Worm (Caenorhabditis elegans) whole organism, L3 larva: ENCODE measurements around the gene C30F2.5.

Source experiments
- R02D3.7 ChIP-seq: fragments of 150-350 bp; optimal IDR thresholded peaks from 2 replicates; lab custom pipeline; 2014; ENCODE audit warnings: missing biosample characterization, missing genetic modification characterization
- ZK546.5 ChIP-seq: sonication (generic microtip); optimal IDR thresholded peaks from 2 replicates; lab custom pipeline; 2017; ENCODE audit warnings: missing biosample characterization, missing genetic modification characterization
- aly-2 ChIP-seq: fragments of 150-350 bp; optimal IDR thresholded peaks from 2 replicates; lab custom pipeline; 2014; ENCODE audit warnings: missing biosample characterization, missing genetic modification characterization
- ceh-28 ChIP-seq: fragments of 150-350 bp; optimal IDR thresholded peaks from 2 replicates; lab custom pipeline; 2014; ENCODE audit warnings: missing biosample characterization, missing genetic modification reagents, missing genetic modification characterization
- ceh-82 ChIP-seq: fragments of 150-350 bp; optimal IDR thresholded peaks from 2 replicates; lab custom pipeline; 2014; ENCODE audit warnings: missing biosample characterization, missing genetic modification characterization
- daf-12 ChIP-seq: fragments of 150-350 bp; optimal IDR thresholded peaks from 2 replicates; lab custom pipeline; 2014; ENCODE audit warnings: missing biosample characterization, missing genetic modification reagents, missing genetic modification characterization
- egl-27 ChIP-seq: sonication (generic microtip); optimal IDR thresholded peaks from 4 replicates; lab custom pipeline; 2017; ENCODE audit warnings: missing biosample characterization, missing genetic modification reagents, missing genetic modification characterization
- egl-5 ChIP-seq: fragments of 150-350 bp; optimal IDR thresholded peaks from 2 replicates; lab custom pipeline; 2017; ENCODE audit warnings: missing biosample characterization, missing genetic modification reagents, missing genetic modification characterization, inconsistent platforms
- elt-2 ChIP-seq: sonication (generic microtip); optimal IDR thresholded peaks from 2 replicates; lab custom pipeline; 2016; ENCODE audit warnings: missing genetic modification reagents, mild to moderate bottlenecking, missing genetic modification characterization, missing compliant biosample characterization
- elt-3 ChIP-seq, 3 experiments: fragments of 150-350 bp in 1 of 3; sonication (generic microtip) in 2 of 3; optimal IDR thresholded peaks; 2 replicates in 2 of 3; 4 replicates in 1 of 3; lab custom pipeline; 2014 to 2017; ENCODE audit warnings: missing biosample characterization in 3 of 3, missing genetic modification characterization in 3 of 3
- eor-1 ChIP-seq, 2 experiments: fragments of 150-350 bp; optimal IDR thresholded peaks; 2 replicates each; lab custom pipeline; 2014 to 2018; ENCODE audit warnings: missing biosample characterization in 2 of 2, missing genetic modification characterization in 2 of 2
- fkh-10 ChIP-seq: sonication (generic microtip); optimal IDR thresholded peaks from 2 replicates; lab custom pipeline; 2017; ENCODE audit warnings: missing biosample characterization, missing genetic modification reagents, missing genetic modification characterization
- fos-1 ChIP-seq: fragments of 150-350 bp; optimal IDR thresholded peaks from 2 replicates; lab custom pipeline; 2014; ENCODE audit warnings: missing biosample characterization, missing genetic modification characterization
- hmg-11 ChIP-seq: sonication (generic microtip); optimal IDR thresholded peaks from 2 replicates; lab custom pipeline; 2016; ENCODE audit warnings: missing genetic modification characterization, missing compliant biosample characterization
- lin-15B ChIP-seq: fragments of 150-350 bp; optimal IDR thresholded peaks from 2 replicates; lab custom pipeline; 2014; ENCODE audit warnings: missing biosample characterization, missing genetic modification characterization
- lin-39 ChIP-seq: fragments of 150-350 bp; optimal IDR thresholded peaks from 2 replicates; lab custom pipeline; 2018; ENCODE audit warnings: missing biosample characterization, missing genetic modification reagents, missing genetic modification characterization
- mml-1 ChIP-seq: fragments of 150-350 bp; sonication (generic microtip); optimal IDR thresholded peaks from 3 replicates; lab custom pipeline; 2014; ENCODE audit warnings: missing biosample characterization, missing genetic modification characterization
- nfya-1 ChIP-seq: sonication (generic microtip); optimal IDR thresholded peaks from 2 replicates; lab custom pipeline; 2017; ENCODE audit warnings: missing genetic modification characterization, mild to moderate bottlenecking, missing compliant biosample characterization, antibody characterized with exemption, moderate library complexity; ENCODE audit not compliant: insufficient read depth
- nhr-11 ChIP-seq: fragments of 150-350 bp; optimal IDR thresholded peaks from 2 replicates; lab custom pipeline; 2014; ENCODE audit warnings: missing biosample characterization, missing genetic modification characterization
- nhr-237 ChIP-seq: fragments of 150-350 bp; optimal IDR thresholded peaks from 2 replicates; lab custom pipeline; 2014; ENCODE audit warnings: missing biosample characterization, missing genetic modification characterization
- nhr-25 ChIP-seq: sonication (generic microtip); optimal IDR thresholded peaks from 2 replicates; lab custom pipeline; 2017; ENCODE audit warnings: missing biosample characterization, missing genetic modification characterization
- nhr-28 ChIP-seq: fragments of 150-350 bp; optimal IDR thresholded peaks from 2 replicates; lab custom pipeline; 2014; ENCODE audit warnings: missing biosample characterization, missing genetic modification characterization
- nhr-67 ChIP-seq: fragments of 150-350 bp; optimal IDR thresholded peaks from 2 replicates; lab custom pipeline; 2014; ENCODE audit warnings: missing biosample characterization, missing genetic modification characterization
- nhr-77 ChIP-seq: fragments of 150-350 bp; optimal IDR thresholded peaks from 2 replicates; lab custom pipeline; 2014; ENCODE audit warnings: missing biosample characterization, missing genetic modification characterization
- pha-4 ChIP-seq: fragments of 150-350 bp; optimal IDR thresholded peaks from 2 replicates; lab custom pipeline; 2014; ENCODE audit warnings: missing biosample characterization, missing genetic modification reagents, missing genetic modification characterization
- skn-1 ChIP-seq: fragments of 150-350 bp; optimal IDR thresholded peaks from 2 replicates; lab custom pipeline; 2014; ENCODE audit warnings: missing biosample characterization, missing genetic modification characterization
- snpc-4 ChIP-seq: fragments of 150-350 bp; optimal IDR thresholded peaks from 2 replicates; lab custom pipeline; 2014; ENCODE audit warnings: missing biosample characterization, missing genetic modification characterization
- unc-39 ChIP-seq: sonication (generic microtip); optimal IDR thresholded peaks from 4 replicates; lab custom pipeline; 2017; ENCODE audit warnings: missing biosample characterization, missing genetic modification characterization
- zag-1 ChIP-seq: fragments of 150-350 bp; optimal IDR thresholded peaks from 2 replicates; lab custom pipeline; 2014; ENCODE audit warnings: missing biosample characterization, missing genetic modification characterization
- ztf-11 ChIP-seq: fragments of 150-350 bp; optimal IDR thresholded peaks from 2 replicates; lab custom pipeline; 2014; ENCODE audit warnings: missing biosample characterization, missing genetic modification characterization
- ztf-4 ChIP-seq: fragments of 150-350 bp; optimal IDR thresholded peaks from 2 replicates; lab custom pipeline; 2014; ENCODE audit warnings: missing biosample characterization, missing genetic modification characterization

The C30F2.5 gene

ce11 chrX:16140822-16141221 is 46.4 kb downstream of the C30F2.5 start:
- no peak for TF ChIP-seq elt-3 (tag; optimal IDR thresholded peaks at IDR 0.05; lab: Kevin White, UChicago)
- TF ChIP-seq nhr-67 (tag; lab: Kevin White, UChicago) = no peak
- no peak for TF ChIP-seq ceh-82
- TF ChIP-seq R02D3.7 = no peak
- TF ChIP-seq hmg-11 (tag; lab: Kevin White, UChicago) = no peak
- TF ChIP-seq ztf-11 = no peak
- no peak for TF ChIP-seq aly-2 (tag; lab: Kevin White, UChicago)
- no peak for TF ChIP-seq daf-12 (tag; lab: Kevin White, UChicago)
- no peak for TF ChIP-seq ztf-4 (tag; lab: Kevin White, UChicago)
- TF ChIP-seq eor-1 (tag; optimal IDR thresholded peaks at IDR 0.05; lab: Kevin White, UChicago) = no peak
- TF ChIP-seq nhr-237 (tag; lab: Kevin White, UChicago) = no peak
- no peak for TF ChIP-seq skn-1 (tag; lab: Kevin White, UChicago)
- no peak for TF ChIP-seq elt-2 (tag; lab: Kevin White, UChicago)
- no peak for TF ChIP-seq egl-27 (tag; lab: Kevin White, UChicago)

DNA sequence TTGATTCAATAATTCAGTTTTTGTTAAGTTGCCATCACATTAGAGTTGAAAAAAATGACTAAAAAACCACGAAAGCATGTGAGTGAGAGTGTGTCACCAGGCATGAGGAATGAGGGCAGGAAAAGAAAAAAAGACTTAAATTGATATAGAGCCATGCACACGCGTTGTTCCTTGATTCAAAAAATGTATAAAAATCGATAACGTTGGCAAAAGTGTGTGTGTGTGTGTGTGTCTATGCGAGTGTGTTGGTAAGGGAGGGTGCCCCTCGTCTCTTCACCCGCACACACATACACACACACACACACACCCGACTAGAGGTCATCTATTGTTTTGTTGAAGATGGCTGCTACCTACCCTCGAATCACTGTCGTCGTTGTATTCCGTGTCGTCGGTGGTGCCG is 49.4 kb downstream of the C30F2.5 start:
- TF ChIP-seq nfya-1 (tag; lab: Kevin White, UChicago) = no peak
- TF ChIP-seq nhr-25 (tag; lab: Kevin White, UChicago) = peak; percentile 32
- no peak for TF ChIP-seq fos-1 (tag; lab: Kevin White, UChicago)
- TF ChIP-seq pha-4 (tag; lab: Kevin White, UChicago) = peak; percentile 22
- peak; percentile 1 for TF ChIP-seq ceh-28
- TF ChIP-seq hmg-11 (tag; lab: Kevin White, UChicago) = peak; percentile 38
- no peak for TF ChIP-seq zag-1
- peak; percentile 43 for TF ChIP-seq elt-2 (tag; lab: Kevin White, UChicago)
- TF ChIP-seq, all 47 proteins: peak for 5

- TF ChIP-seq aly-2 (tag; lab: Kevin White, UChicago) (no peak), elt-2 (tag; lab: Kevin White, UChicago) (no peak), mml-1 (tag; lab: Kevin White, UChicago) (no peak), unc-39 (no peak), lin-15B (tag; lab: Kevin White, UChicago) (no peak), nhr-67 (tag; lab: Kevin White, UChicago) (no peak), nhr-237 (tag; lab: Kevin White, UChicago) (no peak), nhr-11 (tag; lab: Kevin White, UChicago) (no peak), nhr-77 (tag; lab: Kevin White, UChicago) (no peak), fkh-10 (GFP tag; lab: Kevin White, UChicago) (no peak), nhr-28 (tag; lab: Kevin White, UChicago) (no peak)
Measured at ce11 chrX:16144584-16144983, 50.1 kb downstream of the C30F2.5 start.

ce11 chrX:16145244-16145643 is 50.8 kb downstream of the C30F2.5 start:
- TF ChIP-seq fkh-10 (GFP tag; lab: Kevin White, UChicago) (peak; percentile 37), pha-4 (tag; lab: Kevin White, UChicago) (peak; percentile 81), egl-5 (tag; lab: Kevin White, UChicago) (peak; percentile 45), snpc-4 (tag; lab: Kevin White, UChicago) (no peak), ZK546.5 (tag; lab: Kevin White, UChicago) (no peak), nhr-25 (tag; lab: Kevin White, UChicago) (no peak), lin-39 (tag; lab: Kevin White, UChicago) (peak; percentile 39)
